Worm (Caenorhabditis elegans) whole organism, L3 larva: Measurements from ENCODE around the gene txt-18.

Experiments
- elt-1 ChIP-seq: fragments of 150-350 bp; optimal IDR thresholded peaks from 2 replicates; lab custom pipeline; 2014; ENCODE audit warnings: missing biosample characterization, missing genetic modification characterization
- ztf-11 ChIP-seq: fragments of 150-350 bp; optimal IDR thresholded peaks from 2 replicates; lab custom pipeline; 2014; ENCODE audit warnings: missing biosample characterization, missing genetic modification characterization

- TF ChIP-seq ztf-11 (tag; lab: Kevin White, UChicago) (no peak), elt-1 (tag; lab: Kevin White, UChicago) (no peak)
Observed at ce11 chrII:6373361-6373760, 29.5 kb downstream of the txt-18 start.
